Worm (Caenorhabditis elegans): ENCODE measurements around the gene Y54H5A.2.

Y54H5A.2 gene

ce11 chrIII:5145874-5146273 lies 3.5 kb downstream of the Y54H5A.2 start:
- TF ChIP-seq flt-1 (GFP tag; IDR thresholded peaks at IDR 0.05), result no peak

DNA sequence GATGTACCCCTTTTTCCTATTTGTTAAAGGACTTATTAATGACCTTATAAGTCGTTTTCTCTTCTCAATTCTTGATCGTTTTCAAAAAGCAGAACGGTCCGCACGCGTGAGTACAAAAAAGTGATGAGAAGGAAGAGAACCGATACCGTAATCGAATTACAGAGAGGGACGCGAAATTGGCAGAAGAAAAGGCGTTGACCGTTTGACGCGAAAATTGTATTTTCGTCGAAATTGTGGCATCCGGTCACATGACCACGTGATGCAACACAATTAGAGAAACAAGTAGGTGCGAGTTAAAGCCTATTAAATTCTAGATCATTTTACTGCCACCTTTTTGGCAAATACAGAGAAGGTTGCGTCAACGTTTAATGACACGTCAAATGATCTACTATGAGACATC lies 5.2 kb downstream of the Y54H5A.2 start:
- TF ChIP-seq hnd-1 (tag; optimal IDR thresholded peaks at IDR 0.05) (no peak), B0310.2 (tag; optimal IDR thresholded peaks at IDR 0.05) (no peak), ama-1 (optimal IDR thresholded peaks at IDR 0.05) (no peak), tra-4 (tag; optimal IDR thresholded peaks at IDR 0.05) (no peak), flt-1 (GFP tag; IDR thresholded peaks at IDR 0.05) (no peak), hmbx-1 (tag; optimal IDR thresholded peaks at IDR 0.05) (no peak), sea-1 (GFP tag; conservative IDR thresholded peaks at IDR 0.05) (no peak), F13C5.2 (tag; optimal IDR thresholded peaks at IDR 0.05) (no peak), hmg-4 (GFP tag; optimal IDR thresholded peaks at IDR 0.05) (no peak), tbx-37 (GFP tag; conservative IDR thresholded peaks at IDR 0.05) (no peak), ceh-36 (tag; optimal IDR thresholded peaks at IDR 0.05) (no peak)

DNA sequence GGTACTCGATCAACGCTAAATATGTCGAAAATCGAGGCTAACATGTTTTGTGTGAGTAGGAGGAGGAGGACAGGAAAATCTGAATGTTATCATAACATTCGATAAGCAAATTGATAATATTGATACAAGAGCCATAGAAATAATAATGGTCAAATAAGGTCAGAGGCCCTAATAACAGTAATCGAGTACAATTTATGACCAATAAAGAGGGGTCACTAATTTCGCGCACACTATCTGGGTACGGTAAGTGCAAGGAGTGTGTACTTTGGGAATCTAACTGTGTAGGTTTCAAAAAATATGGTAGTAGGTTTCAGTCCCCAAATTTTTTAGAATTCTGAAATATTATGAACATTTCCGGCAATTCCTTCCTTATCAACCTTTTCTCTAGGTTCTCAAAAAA lies 5.9 kb downstream of the Y54H5A.2 start:
- no peak for TF ChIP-seq hnd-1 (tag; optimal IDR thresholded peaks at IDR 0.05)
- TF ChIP-seq F13C5.2 (tag; optimal IDR thresholded peaks at IDR 0.05), result no peak
- no peak for TF ChIP-seq hmg-4 (GFP tag; optimal IDR thresholded peaks at IDR 0.05)
- TF ChIP-seq tbx-37 (GFP tag; conservative IDR thresholded peaks at IDR 0.05), result no peak
- TF ChIP-seq aly-1 (tag; optimal IDR thresholded peaks at IDR 0.05), result no peak
- TF ChIP-seq pes-1 (GFP tag; IDR thresholded peaks at IDR 0.05), result no peak
- TF ChIP-seq flt-1 (GFP tag; IDR thresholded peaks at IDR 0.05), result no peak
- TF ChIP-seq tra-4 (tag; optimal IDR thresholded peaks at IDR 0.05), result no peak

- TF ChIP-seq hmbx-1 (tag; optimal IDR thresholded peaks at IDR 0.05), result no peak
- no peak for TF ChIP-seq tra-4 (tag; optimal IDR thresholded peaks at IDR 0.05)
- TF ChIP-seq F13C5.2 (tag; optimal IDR thresholded peaks at IDR 0.05), result no peak
- no peak for TF ChIP-seq B0310.2 (tag; optimal IDR thresholded peaks at IDR 0.05)
- TF ChIP-seq ceh-36 (tag; optimal IDR thresholded peaks at IDR 0.05), result no peak
- no peak for TF ChIP-seq pes-1 (GFP tag; IDR thresholded peaks at IDR 0.05)
- no peak for TF ChIP-seq tbx-37 (GFP tag; conservative IDR thresholded peaks at IDR 0.05)
- TF ChIP-seq ceh-13 (GFP tag; optimal IDR thresholded peaks at IDR 0.05), result no peak
- no peak for TF ChIP-seq ets-7 (tag; optimal IDR thresholded peaks at IDR 0.05)
- TF ChIP-seq hnd-1 (tag; optimal IDR thresholded peaks at IDR 0.05), result no peak
- TF ChIP-seq scrt-1 (GFP tag; IDR thresholded peaks at IDR 0.05), result no peak
- no peak for TF ChIP-seq flt-1 (GFP tag; IDR thresholded peaks at IDR 0.05)
- no peak for TF ChIP-seq tbx-11 (GFP tag; IDR thresholded peaks at IDR 0.05)
- no peak for TF ChIP-seq ama-1 (optimal IDR thresholded peaks at IDR 0.05)
- no peak for TF ChIP-seq hmg-4 (GFP tag; optimal IDR thresholded peaks at IDR 0.05)
Measured at ce11 chrIII:5141935-5142334, 7.4 kb downstream of the Y54H5A.2 start.

ce11 chrIII:5140559-5140958 lies 8.8 kb downstream of the Y54H5A.2 start:
- no peak for TF ChIP-seq B0310.2 (tag; optimal IDR thresholded peaks at IDR 0.05)
- TF ChIP-seq aly-1 (tag; optimal IDR thresholded peaks at IDR 0.05), result no peak
- TF ChIP-seq tbx-11 (GFP tag; IDR thresholded peaks at IDR 0.05), result no peak
- no peak for TF ChIP-seq tbx-37 (GFP tag; conservative IDR thresholded peaks at IDR 0.05)

- TF ChIP-seq hmg-4 (GFP tag; optimal IDR thresholded peaks at IDR 0.05) (no peak), ceh-13 (GFP tag; optimal IDR thresholded peaks at IDR 0.05) (no peak), sea-1 (GFP tag; conservative IDR thresholded peaks at IDR 0.05) (no peak), tbx-37 (GFP tag; conservative IDR thresholded peaks at IDR 0.05) (no peak), F13C5.2 (tag; optimal IDR thresholded peaks at IDR 0.05) (no peak)
Measured at ce11 chrIII:5139768-5140167, 9.6 kb downstream of the Y54H5A.2 start.

ce11 chrIII:5138940-5139533 lies 10.3 kb downstream of the Y54H5A.2 start:
- TF ChIP-seq aly-1 (tag; optimal IDR thresholded peaks at IDR 0.05) (no peak), hmbx-1 (tag; optimal IDR thresholded peaks at IDR 0.05) (no peak), ceh-13 (GFP tag; optimal IDR thresholded peaks at IDR 0.05) (no peak), B0310.2 (tag; optimal IDR thresholded peaks at IDR 0.05) (no peak), F13C5.2 (tag; optimal IDR thresholded peaks at IDR 0.05) (no peak), scrt-1 (GFP tag; IDR thresholded peaks at IDR 0.05) (no peak), pes-1 (GFP tag; IDR thresholded peaks at IDR 0.05) (no peak)

- TF ChIP-seq tbx-11 (GFP tag; IDR thresholded peaks at IDR 0.05) (no peak), ceh-13 (GFP tag; optimal IDR thresholded peaks at IDR 0.05) (no peak), hnd-1 (tag; optimal IDR thresholded peaks at IDR 0.05) (no peak), tra-4 (tag; optimal IDR thresholded peaks at IDR 0.05) (no peak), B0310.2 (tag; optimal IDR thresholded peaks at IDR 0.05) (no peak), scrt-1 (GFP tag; IDR thresholded peaks at IDR 0.05) (no peak), hmbx-1 (tag; optimal IDR thresholded peaks at IDR 0.05) (no peak), pes-1 (GFP tag; IDR thresholded peaks at IDR 0.05) (no peak)
Measured at ce11 chrIII:5137685-5138084, 11.7 kb downstream of the Y54H5A.2 start.

ce11 chrIII:5137099-5137498 lies 12.3 kb downstream of the Y54H5A.2 start:
- TF ChIP-seq pes-1 (GFP tag; IDR thresholded peaks at IDR 0.05) (no peak), sea-1 (GFP tag; conservative IDR thresholded peaks at IDR 0.05) (no peak), ama-1 (optimal IDR thresholded peaks at IDR 0.05) (no peak), ceh-13 (GFP tag; optimal IDR thresholded peaks at IDR 0.05) (no peak), scrt-1 (GFP tag; IDR thresholded peaks at IDR 0.05) (no peak), F13C5.2 (tag; optimal IDR thresholded peaks at IDR 0.05) (no peak), aly-1 (tag; optimal IDR thresholded peaks at IDR 0.05) (no peak), hmg-4 (GFP tag; optimal IDR thresholded peaks at IDR 0.05) (no peak), ets-7 (tag; optimal IDR thresholded peaks at IDR 0.05) (no peak), hnd-1 (tag; optimal IDR thresholded peaks at IDR 0.05) (no peak), hmbx-1 (tag; optimal IDR thresholded peaks at IDR 0.05) (no peak), B0310.2 (tag; optimal IDR thresholded peaks at IDR 0.05) (no peak), ceh-36 (tag; optimal IDR thresholded peaks at IDR 0.05) (no peak), flt-1 (GFP tag; IDR thresholded peaks at IDR 0.05) (no peak), tra-4 (tag; optimal IDR thresholded peaks at IDR 0.05) (no peak), tbx-37 (GFP tag; conservative IDR thresholded peaks at IDR 0.05) (no peak), tbx-11 (GFP tag; IDR thresholded peaks at IDR 0.05) (no peak)

All from whole organism, early embryonic.